In genomic region chrII:8225914-8226313, ce11 we compare ENCODE assay signal across 1 worm cellular context.
TF ChIP-seq lines count a peak whose summit lies in the region.

No protein-coding gene starts in this region.

TF ChIP-seq in whole organism, L1 larva, 84 proteins besides CTCF, POLR2A, EP300 and RAD21 (continued from another document):
- TF ChIP-seq nhr-19 (GFP tag; conservative IDR thresholded peaks at IDR 0.05; lab: Robert Waterston, UW) (no peak), nhr-71 (tag; optimal IDR thresholded peaks at IDR 0.05; lab: Kevin White, UChicago) (no peak), mab-9 (GFP tag; IDR thresholded peaks at IDR 0.05; lab: Robert Waterston, UW) (no peak)
